Fruit fly (Drosophila melanogaster) whole organism, embryonic: Measurements from ENCODE around the gene Sirt4.

ENCODE experiments used
- Atf3 ChIP-seq: fragments of 200-800 bp; sonication (Bioruptor generic); optimal IDR thresholded peaks from 3 replicates; lab custom pipeline; 2016; ENCODE audit warnings: missing biosample characterization, missing genetic modification characterization
- Blimp-1 ChIP-seq: fragments of 200-800 bp; sonication (Bioruptor generic); optimal IDR thresholded peaks from 3 replicates; lab custom pipeline; 2018; ENCODE audit warnings: missing biosample characterization, missing genetic modification characterization, mild to moderate bottlenecking, moderate library complexity, missing genetic modification reagents
- Bteb2 ChIP-seq: fragments of 200-800 bp; sonication (Bioruptor generic); optimal IDR thresholded peaks from 2 replicates; lab custom pipeline; 2016; ENCODE audit warnings: missing biosample characterization, missing genetic modification characterization
- CG10321 ChIP-seq: fragments of 200-800 bp; sonication (Bioruptor generic); IDR thresholded peaks from 2 replicates; pipeline ENCODE4 v1.3.6; 2022; ENCODE audit warnings: missing biosample characterization, missing genetic modification characterization
- CG11085 ChIP-seq: fragments of 200-800 bp; sonication (Bioruptor generic); IDR thresholded peaks from 2 replicates; pipeline ENCODE4 v1.3.6; 2022; ENCODE audit warnings: missing biosample characterization, missing genetic modification characterization
- CG11093 ChIP-seq: fragments of 200-800 bp; sonication (Bioruptor generic); IDR thresholded peaks from 3 replicates; pipeline ENCODE4 v1.3.6; 2022; ENCODE audit warnings: missing biosample characterization, missing genetic modification characterization
- CG11398 ChIP-seq: fragments of 200-800 bp; sonication (Bioruptor generic); optimal IDR thresholded peaks from 2 replicates; lab custom pipeline; 2016; ENCODE audit warnings: missing biosample characterization, missing genetic modification characterization
- CG12104 ChIP-seq: fragments of 200-800 bp; sonication (Bioruptor generic); optimal IDR thresholded peaks from 3 replicates; lab custom pipeline; 2016; ENCODE audit warnings: missing biosample characterization, missing genetic modification characterization
- CG12219 ChIP-seq: fragments of 200-800 bp; sonication (Bioruptor generic); optimal IDR thresholded peaks from 3 replicates; lab custom pipeline; 2018; ENCODE audit warnings: missing biosample characterization, mild to moderate bottlenecking, missing genetic modification characterization
- CG12659 ChIP-seq: fragments of 200-800 bp; sonication (Bioruptor generic); optimal IDR thresholded peaks from 3 replicates; lab custom pipeline; 2017; ENCODE audit warnings: mild to moderate bottlenecking, missing biosample characterization, missing genetic modification reagents, missing genetic modification characterization
- CG12769 ChIP-seq: fragments of 200-800 bp; sonication (Bioruptor generic); optimal IDR thresholded peaks from 2 replicates; lab custom pipeline; 2019; ENCODE audit warnings: missing biosample characterization, mild to moderate bottlenecking, missing genetic modification characterization, moderate library complexity
- CG13123 ChIP-seq: fragments of 200-800 bp; sonication (Bioruptor generic); optimal IDR thresholded peaks from 2 replicates; lab custom pipeline; 2016; ENCODE audit warnings: missing biosample characterization, missing genetic modification characterization
- CG14860 ChIP-seq: fragments of 200-800 bp; sonication (Bioruptor generic); IDR thresholded peaks from 3 replicates; pipeline ENCODE4 v1.3.6; 2022; ENCODE audit warnings: missing biosample characterization, missing genetic modification characterization; ENCODE audit not compliant: partially characterized antibody
- CG17568 ChIP-seq: fragments of 200-800 bp; sonication (Bioruptor generic); optimal IDR thresholded peaks from 2 replicates; lab custom pipeline; 2018; ENCODE audit warnings: missing biosample characterization, mild to moderate bottlenecking, missing genetic modification characterization, moderate library complexity
- CG18011 ChIP-seq: fragments of 200-800 bp; sonication (Bioruptor generic); optimal IDR thresholded peaks from 2 replicates; lab custom pipeline; 2017; ENCODE audit warnings: missing biosample characterization, missing genetic modification characterization, mild to moderate bottlenecking, moderate library complexity, missing genotype
- CG18599 ChIP-seq: fragments of 200-800 bp; sonication (Bioruptor generic); optimal IDR thresholded peaks from 3 replicates; lab custom pipeline; 2017; ENCODE audit warnings: missing biosample characterization, missing genetic modification characterization, mild to moderate bottlenecking, moderate library complexity, missing genetic modification reagents
- CG3838 ChIP-seq: fragments of 200-800 bp; sonication (Bioruptor generic); optimal IDR thresholded peaks from 3 replicates; lab custom pipeline; 2016; ENCODE audit warnings: missing biosample characterization, missing genetic modification characterization
- CG4282 ChIP-seq: fragments of 200-800 bp; sonication (Bioruptor generic); optimal IDR thresholded peaks from 2 replicates; lab custom pipeline; 2016; ENCODE audit warnings: missing biosample characterization, missing genetic modification characterization
- CG43689 ChIP-seq: fragments of 200-800 bp; sonication (Bioruptor generic); IDR thresholded peaks from 2 replicates; pipeline ENCODE4 v1.3.6; 2022; ENCODE audit warnings: missing biosample characterization, missing genetic modification characterization
- CG4424 ChIP-seq: fragments of 200-800 bp; sonication (Bioruptor generic); optimal IDR thresholded peaks from 3 replicates; lab custom pipeline; 2016; ENCODE audit warnings: missing biosample characterization, missing genetic modification characterization
- CG6175 ChIP-seq: fragments of 200-800 bp; sonication (Bioruptor generic); IDR thresholded peaks from 3 replicates; pipeline ENCODE4 v1.3.6; 2022; ENCODE audit warnings: missing biosample characterization, missing genetic modification characterization
- CG6683 ChIP-seq: fragments of 200-800 bp; sonication (Bioruptor generic); optimal IDR thresholded peaks from 2 replicates; lab custom pipeline; 2017; ENCODE audit warnings: missing biosample characterization, mild to moderate bottlenecking, missing genetic modification characterization, missing genetic modification reagents
- CG7357 ChIP-seq: fragments of 200-800 bp; sonication (Bioruptor generic); IDR thresholded peaks from 3 replicates; pipeline ENCODE4 v1.3.6; 2022; ENCODE audit warnings: missing biosample characterization, missing genetic modification characterization
- CG7928 ChIP-seq: fragments of 200-800 bp; sonication (Bioruptor generic); optimal IDR thresholded peaks from 2 replicates; lab custom pipeline; 2017; ENCODE audit warnings: missing biosample characterization, mild to moderate bottlenecking, missing genetic modification characterization
- CG7963 ChIP-seq: fragments of 200-800 bp; sonication (Bioruptor generic); IDR thresholded peaks from 3 replicates; pipeline ENCODE4 v1.3.6; 2022; ENCODE audit warnings: missing biosample characterization, missing genetic modification characterization; ENCODE audit not compliant: partially characterized antibody
- CG8765 ChIP-seq: fragments of 200-800 bp; sonication (Bioruptor generic); IDR thresholded peaks from 2 replicates; pipeline ENCODE4 v1.3.6; 2022; ENCODE audit warnings: missing biosample characterization, missing genetic modification characterization
- CoRest ChIP-seq: fragments of 200-800 bp; sonication (Bioruptor generic); optimal IDR thresholded peaks from 3 replicates; lab custom pipeline; 2018; ENCODE audit warnings: missing biosample characterization, mild to moderate bottlenecking, missing genetic modification characterization, moderate library complexity
- Fer1 ChIP-seq: fragments of 200-800 bp; sonication (Bioruptor generic); optimal IDR thresholded peaks from 2 replicates; lab custom pipeline; 2017; ENCODE audit warnings: missing biosample characterization, mild to moderate bottlenecking, missing genetic modification characterization
- Fer2 ChIP-seq: fragments of 200-800 bp; sonication (Bioruptor generic); optimal IDR thresholded peaks from 2 replicates; lab custom pipeline; 2018; ENCODE audit warnings: missing biosample characterization, mild to moderate bottlenecking, missing genetic modification characterization, moderate library complexity
- HLH4C ChIP-seq: fragments of 200-800 bp; sonication (Bioruptor generic); IDR thresholded peaks from 3 replicates; pipeline ENCODE4 v1.3.6; 2022; ENCODE audit warnings: missing biosample characterization, missing genetic modification characterization; ENCODE audit not compliant: partially characterized antibody
- Lim3 ChIP-seq: fragments of 200-800 bp; sonication (Bioruptor generic); IDR thresholded peaks from 2 replicates; pipeline ENCODE4 v1.3.6; 2022; ENCODE audit warnings: missing biosample characterization, missing genetic modification characterization
- NfI ChIP-seq: fragments of 200-800 bp; sonication (Bioruptor generic); optimal IDR thresholded peaks from 3 replicates; lab custom pipeline; 2018; ENCODE audit warnings: missing biosample characterization, mild to moderate bottlenecking, missing genetic modification characterization, moderate library complexity
- Pdp1 ChIP-seq, 2 experiments: fragments of 200-800 bp; sonication (Bioruptor generic); optimal IDR thresholded peaks; 3 replicates each; lab custom pipeline; 2016; ENCODE audit warnings: missing biosample characterization in 2 of 2, missing genetic modification characterization in 2 of 2, mild to moderate bottlenecking in 1 of 2, moderate library complexity in 1 of 2
- Ptx1 ChIP-seq: fragments of 200-800 bp; sonication (Bioruptor generic); IDR thresholded peaks from 2 replicates; pipeline ENCODE4 v1.3.6; 2022; ENCODE audit warnings: missing biosample characterization, missing genetic modification characterization
- Side ChIP-seq: fragments of 200-800 bp; sonication (Bioruptor generic); optimal IDR thresholded peaks from 2 replicates; lab custom pipeline; 2016; ENCODE audit warnings: missing biosample characterization, missing genetic modification characterization
- TFAM ChIP-seq: fragments of 200-800 bp; sonication (Bioruptor generic); optimal IDR thresholded peaks from 2 replicates; lab custom pipeline; 2017; ENCODE audit warnings: missing biosample characterization, missing genetic modification characterization, inconsistent platforms
- Tbp ChIP-seq: fragments of >200 bp; optimal IDR thresholded peaks from 2 replicates; lab custom pipeline; 2018; ENCODE audit warnings: missing biosample characterization, missing genetic modification characterization
- YL-1 ChIP-seq: fragments of 200-800 bp; sonication (Bioruptor generic); optimal IDR thresholded peaks from 3 replicates; lab custom pipeline; 2017; ENCODE audit warnings: missing biosample characterization, mild to moderate bottlenecking, missing genetic modification characterization
- ato ChIP-seq: fragments of 200-800 bp; sonication (Bioruptor generic); IDR thresholded peaks from 2 replicates; pipeline ENCODE4 v1.3.6; 2022; ENCODE audit warnings: missing biosample characterization, missing genetic modification characterization; ENCODE audit not compliant: partially characterized antibody
- az2 ChIP-seq: fragments of 200-800 bp; sonication (Bioruptor generic); optimal IDR thresholded peaks from 3 replicates; lab custom pipeline; 2016; ENCODE audit warnings: missing biosample characterization, missing genetic modification characterization
- bab2 ChIP-seq: fragments of 200-800 bp; sonication (Bioruptor generic); optimal IDR thresholded peaks from 2 replicates; lab custom pipeline; 2016; ENCODE audit warnings: missing biosample characterization, missing genetic modification characterization
- btn ChIP-seq: fragments of 200-800 bp; sonication (Bioruptor generic); optimal IDR thresholded peaks from 2 replicates; lab custom pipeline; 2016; ENCODE audit warnings: missing biosample characterization, missing genetic modification characterization
- cato ChIP-seq: fragments of 200-800 bp; sonication (Bioruptor generic); optimal IDR thresholded peaks from 2 replicates; lab custom pipeline; 2016; ENCODE audit warnings: missing biosample characterization, missing genetic modification characterization, borderline replicate concordance
- fru ChIP-seq: fragments of >200 bp; optimal IDR thresholded peaks from 2 replicates; lab custom pipeline; 2017
- insv ChIP-seq, 2 experiments: fragments of 200-800 bp; sonication (Bioruptor generic); optimal IDR thresholded peaks; 3 replicates each; lab custom pipeline; 2016 to 2018; ENCODE audit warnings: missing biosample characterization in 2 of 2, missing genetic modification characterization in 2 of 2
- jumu ChIP-seq: fragments of 200-800 bp; sonication (Bioruptor generic); optimal IDR thresholded peaks from 3 replicates; lab custom pipeline; 2016; ENCODE audit warnings: missing biosample characterization, missing genetic modification characterization
- oc ChIP-seq: fragments of 200-800 bp; sonication (Bioruptor generic); optimal IDR thresholded peaks from 2 replicates; lab custom pipeline; 2018; ENCODE audit warnings: missing biosample characterization, mild to moderate bottlenecking, missing genetic modification characterization, moderate library complexity
- pfk ChIP-seq: fragments of 200-800 bp; sonication (Bioruptor generic); optimal IDR thresholded peaks from 2 replicates; lab custom pipeline; 2018; ENCODE audit warnings: missing biosample characterization, mild to moderate bottlenecking, missing genetic modification characterization, moderate library complexity
- tup ChIP-seq: fragments of 200-800 bp; sonication (Bioruptor generic); optimal IDR thresholded peaks from 2 replicates; lab custom pipeline; 2016; ENCODE audit warnings: missing biosample characterization, mild to moderate bottlenecking, missing genetic modification characterization, moderate library complexity
- wdn ChIP-seq: fragments of 200-800 bp; sonication (Bioruptor generic); IDR thresholded peaks from 2 replicates; pipeline ENCODE4 v1.3.6; 2022; ENCODE audit warnings: missing biosample characterization, missing genetic modification characterization

Sirt4 gene

dm6 chrX:5648437-5648959 lies 17.2 kb downstream of the Sirt4 start, which contains the start of gene OtopLa (continued):
- TF ChIP-seq CG4424 (GFP tag; lab: Kevin White, UChicago) (peak; percentile 84), az2 (peak; percentile 84), CG12104 (peak; percentile 65), CG13123 (GFP tag; lab: Kevin White, UChicago) (peak; percentile 40), CG6683 (peak; percentile 72), fru (lab: Kevin White, UChicago) (no peak), CG12659 (peak; percentile 78), CG11085 (GFP tag; lab: Robert Waterston, UW) (peak; percentile 37; the same call in 1 of the 2 replicates), CG7963 (GFP tag; lab: Robert Waterston, UW) (no peak), CG18011 (GFP tag; lab: Kevin White, UChicago) (peak; percentile 20), btn (GFP tag; lab: Kevin White, UChicago) (peak; percentile 71), Ptx1 (GFP tag; lab: Robert Waterston, UW) (peak; percentile 88), bab2 (GFP tag; lab: Kevin White, UChicago) (peak; percentile 84), TFAM (GFP tag; lab: Kevin White, UChicago) (peak; percentile 32), Pdp1 (GFP tag; optimal IDR thresholded peaks at IDR 0.05; lab: Kevin White, UChicago) (peak; percentile 86 to 87), oc (peak; percentile 84), CG8765 (peak; percentile 64; the same call in 1 of the 2 replicates), CG4282 (GFP tag; lab: Kevin White, UChicago) (no peak), Lim3 (peak; percentile 57), Side (GFP tag; lab: Kevin White, UChicago) (peak; percentile 78), insv (GFP tag; optimal IDR thresholded peaks at IDR 0.05; lab: Kevin White, UChicago) (no peak), pfk (GFP tag; lab: Kevin White, UChicago) (no peak), cato (GFP tag; lab: Kevin White, UChicago) (peak; percentile 36), CG3838 (GFP tag; lab: Kevin White, UChicago) (peak; percentile 18), CG14860 (GFP tag; lab: Robert Waterston, UW) (no peak), Tbp (no peak), Fer2 (tag; lab: Kevin White, UChicago) (peak; percentile 57), CG6175 (GFP tag; lab: Robert Waterston, UW) (peak; percentile 50; the same call in 1 of the 3 replicates), Bteb2 (GFP tag; lab: Kevin White, UChicago) (peak; percentile 57), jumu (GFP tag; lab: Kevin White, UChicago) (peak; percentile 80), CG7928 (GFP tag; lab: Kevin White, UChicago) (peak; percentile 26), Fer1 (GFP tag; lab: Kevin White, UChicago) (peak; percentile 87), CG11398 (GFP tag; lab: Kevin White, UChicago) (peak; percentile 45), HLH4C (no peak), ato (no peak), wdn (GFP tag; lab: Robert Waterston, UW) (peak; percentile 60; the same call in 1 of the 2 replicates), CG17568 (peak; percentile 66), CG7357 (GFP tag; lab: Robert Waterston, UW) (peak; percentile 58; the same call in 1 of the 3 replicates), YL-1 (GFP tag; lab: Kevin White, UChicago) (peak; percentile 7), CG18599 (peak; percentile 90), CG12219 (GFP tag; lab: Kevin White, UChicago) (peak; percentile 76), CoRest (tag; lab: Kevin White, UChicago) (peak; percentile 75), CG10321 (peak; percentile 52; the same call in 1 of the 2 replicates), CG12769 (tag; lab: Kevin White, UChicago) (no peak), CG43689 (GFP tag; lab: Robert Waterston, UW) (peak; percentile 36; the same call in 1 of the 2 replicates), CG11093 (GFP tag; lab: Robert Waterston, UW) (peak; percentile 76), NfI (GFP tag; lab: Kevin White, UChicago) (peak; percentile 81), tup (GFP tag; lab: Kevin White, UChicago) (peak; percentile 64), Atf3 (GFP tag; lab: Kevin White, UChicago) (peak; percentile 63), Blimp-1 (GFP tag; lab: Kevin White, UChicago) (peak; percentile 85)
